Worm (Caenorhabditis elegans): ENCODE data around the gene R155.5.

DNA sequence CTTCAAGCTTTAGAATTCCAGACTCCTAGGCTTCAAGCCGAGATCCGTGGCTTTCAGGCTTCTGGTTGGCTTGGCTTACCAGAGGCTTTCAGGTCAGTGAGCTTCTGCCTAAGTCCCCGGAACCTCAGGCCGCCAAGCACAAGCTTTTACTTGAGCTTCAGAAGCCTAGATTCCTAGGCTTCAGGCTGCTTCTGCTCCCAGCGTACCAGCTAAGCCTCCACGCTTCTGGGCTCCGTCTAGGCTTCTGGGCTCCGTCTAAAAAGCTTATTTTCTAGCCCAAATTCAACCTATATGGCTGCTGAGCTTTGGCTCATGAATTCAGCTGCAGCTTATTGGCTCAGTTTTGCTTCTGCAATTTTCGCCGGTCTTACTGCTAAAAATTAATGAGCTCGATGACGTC is 44.5 kb downstream of the R155.5 start:
- TF ChIP-seq nhr-76 (tag; optimal IDR thresholded peaks at IDR 0.05) (no peak), blmp-1 (tag; optimal IDR thresholded peaks at IDR 0.05) (no peak), ceh-82 (tag; optimal IDR thresholded peaks at IDR 0.05) (no peak), ama-1 (optimal IDR thresholded peaks at IDR 0.05) (no peak), nhr-237 (tag; optimal IDR thresholded peaks at IDR 0.05) (no peak), nhr-84 (tag; optimal IDR thresholded peaks at IDR 0.05) (no peak), elt-3 (tag; optimal IDR thresholded peaks at IDR 0.05) (no peak), pqm-1 (tag; optimal IDR thresholded peaks at IDR 0.05) (no peak), aha-1 (tag; optimal IDR thresholded peaks at IDR 0.05) (no peak)
